Fruit fly (Drosophila melanogaster): ENCODE measurements around the gene CG34384.

dm6 chr3R:7886859-7887190, 72.7 kb downstream of the CG34384 start, which contains the start of gene ArgRS-m:
- TF ChIP-seq CG3919 (GFP tag; optimal IDR thresholded peaks at IDR 0.05) (peak; percentile 61), dsx (GFP tag; optimal IDR thresholded peaks at IDR 0.05; ENCODE audit: poor library complexity, severe bottlenecking) (no peak), Blimp-1 (GFP tag; optimal IDR thresholded peaks at IDR 0.05) (no peak), eg (GFP tag; IDR thresholded peaks at IDR 0.05) (peak; percentile 69), CG16779 (tag; optimal IDR thresholded peaks at IDR 0.05) (no peak), Hr39 (GFP tag; optimal IDR thresholded peaks at IDR 0.05) (peak; percentile 75), Sox14 (GFP tag; optimal IDR thresholded peaks at IDR 0.05) (peak; percentile 80), Met (GFP tag; optimal IDR thresholded peaks at IDR 0.05) (peak; percentile 67), dac (GFP tag; optimal IDR thresholded peaks at IDR 0.05) (peak; percentile 19), CG7368 (GFP tag; optimal IDR thresholded peaks at IDR 0.05) (peak; percentile 63), Lpt (GFP tag; optimal IDR thresholded peaks at IDR 0.05) (no peak), Hr4 (GFP tag; optimal IDR thresholded peaks at IDR 0.05) (peak; percentile 79), CG8119 (GFP tag; IDR thresholded peaks at IDR 0.05) (peak; percentile 39; the same call in 1 of the 3 replicates)

Measured in whole organism, prepupa.